Worm (Caenorhabditis elegans) whole organism, L4/young adult: Measurements from ENCODE around the gene rde-4.

Experiments
- W03F9.2 ChIP-seq: fragments of 150-350 bp; optimal IDR thresholded peaks from 2 replicates; lab custom pipeline; 2014; ENCODE audit warnings: missing biosample characterization, missing genetic modification characterization
- dao-5 ChIP-seq: sonication (generic microtip); optimal IDR thresholded peaks from 2 replicates; lab custom pipeline; 2016; ENCODE audit warnings: missing genotype, missing genetic modification characterization, moderate library complexity, missing compliant biosample characterization
- him-1 ChIP-seq: sonication (generic microtip); optimal IDR thresholded peaks from 2 replicates; lab custom pipeline; 2016; ENCODE audit warnings: missing genotype, missing genetic modification reagents, missing genetic modification characterization, missing compliant biosample characterization

DNA sequence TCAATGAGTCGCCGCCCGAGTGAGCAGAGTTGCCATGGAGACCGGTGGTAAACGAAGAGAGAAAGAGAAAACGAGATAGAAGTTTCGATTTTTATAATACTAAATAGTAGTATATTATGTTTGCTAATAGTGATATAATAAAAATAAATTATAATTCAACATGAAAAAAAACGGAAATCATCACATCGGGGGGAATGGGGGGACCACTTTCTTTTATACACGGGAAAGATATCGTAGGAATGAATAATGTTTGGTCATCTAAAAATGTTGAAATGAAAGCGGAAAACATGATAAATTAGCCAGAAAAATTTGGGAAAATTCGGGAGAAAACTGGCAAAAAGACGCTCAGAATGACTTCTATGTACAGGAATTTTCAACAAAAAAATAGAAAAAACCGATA, 43.2 kb upstream of the rde-4 start, which contains the start of gene bbs-5:
- no peak for TF ChIP-seq him-1 (tag; lab: Kevin White, UChicago)
- no peak for TF ChIP-seq W03F9.2 (tag; lab: Kevin White, UChicago)
- TF ChIP-seq dao-5 (tag; lab: Kevin White, UChicago) = no peak
